Worm (Caenorhabditis elegans): ENCODE measurements around the gene unc-42.
A peak's percentile ranks its signal among the peaks of the same experiment; 100 is the strongest.

Gene unc-42

DNA sequence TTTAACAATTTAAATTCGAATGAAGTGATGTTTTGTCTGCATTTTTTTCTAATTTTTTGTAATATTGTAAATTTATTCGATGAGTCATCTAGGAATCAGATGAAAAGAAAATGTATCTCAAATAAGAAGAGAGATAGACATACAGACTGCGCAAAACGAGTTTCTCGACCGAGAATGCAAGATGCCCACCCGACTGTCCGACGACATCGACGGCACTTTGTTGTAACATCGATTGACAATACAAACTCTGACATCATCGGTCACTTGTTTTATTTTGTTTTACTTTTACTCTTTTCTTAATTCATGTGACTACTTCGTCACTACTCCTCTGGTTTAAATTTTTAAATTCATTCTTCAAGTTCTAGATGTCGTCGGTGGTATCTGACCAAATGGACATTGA, 28.3 kb downstream of the unc-42 start, which contains the start of gene sta-2 (continued):
- TF ChIP-seq aly-2 (tag; optimal IDR thresholded peaks at IDR 0.05) (no peak), C04F5.9 (tag; optimal IDR thresholded peaks at IDR 0.05) (no peak), lin-39 (tag; optimal IDR thresholded peaks at IDR 0.05) (no peak), elt-3 (tag; optimal IDR thresholded peaks at IDR 0.05) (peak in 2 of 6 experiments; percentile 18 to 91), fkh-10 (GFP tag; optimal IDR thresholded peaks at IDR 0.05) (no peak), nhr-237 (tag; optimal IDR thresholded peaks at IDR 0.05) (no peak), mep-1 (tag; optimal IDR thresholded peaks at IDR 0.05) (no peak), lir-3 (tag; optimal IDR thresholded peaks at IDR 0.05; ENCODE audit: poor library complexity) (no peak), nhr-28 (tag; optimal IDR thresholded peaks at IDR 0.05) (no peak), nhr-77 (tag; optimal IDR thresholded peaks at IDR 0.05) (no peak), ceh-88 (GFP tag; IDR thresholded peaks at IDR 0.05) (no peak), C16A3.4 (tag; optimal IDR thresholded peaks at IDR 0.05) (peak; percentile 20), nhr-12 (tag; optimal IDR thresholded peaks at IDR 0.05) (no peak), efl-1 (optimal IDR thresholded peaks at IDR 0.05) (no peak), efl-1 (GFP tag; optimal IDR thresholded peaks at IDR 0.05 in 1 of 2) (peak in 1 of 2 experiments; percentile 64), nhr-47 (tag; optimal IDR thresholded peaks at IDR 0.05) (no peak), mef-2 (tag; optimal IDR thresholded peaks at IDR 0.05) (no peak), nhr-85 (tag) (peak; percentile 93), swsn-7 (tag; optimal IDR thresholded peaks at IDR 0.05) (no peak), lsy-2 (tag; optimal IDR thresholded peaks at IDR 0.05) (peak in 1 of 2 experiments; percentile 48), lin-35 (GFP tag; optimal IDR thresholded peaks at IDR 0.05) (peak in 1 of 2 experiments; percentile 57), grh-1 (GFP tag; IDR thresholded peaks at IDR 0.05) (peak; percentile 81), sox-4 (tag; optimal IDR thresholded peaks at IDR 0.05) (no peak), mdl-1 (tag; optimal IDR thresholded peaks at IDR 0.05) (peak in 1 of 2 experiments; percentile 61), Y116A8C.19 (tag; optimal IDR thresholded peaks at IDR 0.05; ENCODE audit: borderline replicate concordance) (no peak), fkh-4 (tag; optimal IDR thresholded peaks at IDR 0.05; ENCODE audit: borderline replicate concordance) (no peak), unc-98 (GFP tag; IDR thresholded peaks at IDR 0.05) (no peak), ces-1 (GFP tag; optimal IDR thresholded peaks at IDR 0.05) (no peak), isw-1 (GFP tag; IDR thresholded peaks at IDR 0.05) (no peak), ama-1 (optimal IDR thresholded peaks at IDR 0.05) (no peak), sup-37 (GFP tag; optimal IDR thresholded peaks at IDR 0.05) (no peak), zip-4 (GFP tag; optimal IDR thresholded peaks at IDR 0.05) (no peak), blmp-1 (tag; optimal IDR thresholded peaks at IDR 0.05) (peak; percentile 86), dpl-1 (GFP tag; optimal IDR thresholded peaks at IDR 0.05) (no peak), irx-1 (tag; optimal IDR thresholded peaks at IDR 0.05) (no peak), zag-1 (tag; optimal IDR thresholded peaks at IDR 0.05) (no peak), snu-23 (GFP tag; optimal IDR thresholded peaks at IDR 0.05) (peak; percentile 66), hlh-4 (tag; optimal IDR thresholded peaks at IDR 0.05) (no peak), skn-1 (tag; optimal IDR thresholded peaks at IDR 0.05) (no peak), nhr-71 (tag; optimal IDR thresholded peaks at IDR 0.05) (peak; percentile 67), ztf-11 (tag; optimal IDR thresholded peaks at IDR 0.05) (no peak), C34B4.2 (tag; optimal IDR thresholded peaks at IDR 0.05) (no peak), ztf-4 (tag; optimal IDR thresholded peaks at IDR 0.05) (no peak), aha-1 (tag; optimal IDR thresholded peaks at IDR 0.05) (no peak), vab-15 (tag; optimal IDR thresholded peaks at IDR 0.05) (no peak), pag-3 (tag; optimal IDR thresholded peaks at IDR 0.05; ENCODE audit: borderline replicate concordance, insufficient read depth) (no peak), fos-1 (tag; optimal IDR thresholded peaks at IDR 0.05) (no peak), hlh-17 (GFP tag; optimal IDR thresholded peaks at IDR 0.05; ENCODE audit: borderline replicate concordance) (no peak), nhr-90 (tag; optimal IDR thresholded peaks at IDR 0.05; ENCODE audit: poor library complexity) (peak; percentile 26), nhr-84 (tag; optimal IDR thresholded peaks at IDR 0.05) (no peak), rnt-1 (tag; optimal IDR thresholded peaks at IDR 0.05) (no peak), egl-13 (tag; optimal IDR thresholded peaks at IDR 0.05) (no peak), alr-1 (tag; optimal IDR thresholded peaks at IDR 0.05; ENCODE audit: borderline replicate concordance) (no peak), hpl-2 (GFP tag; optimal IDR thresholded peaks at IDR 0.05) (no peak)
